Fruit fly (Drosophila melanogaster): Measurements from ENCODE around the gene CG11694.

The CG11694 gene

dm6 chr3R:8317215-8317614 is 5.3 kb upstream of the CG11694 start, which contains the start of gene Ctr1B (continued):
- TF ChIP-seq CG13123 (GFP tag; optimal IDR thresholded peaks at IDR 0.05): no peak
- no peak for TF ChIP-seq her (GFP tag; optimal IDR thresholded peaks at IDR 0.05)
- TF ChIP-seq CG4282 (GFP tag; optimal IDR thresholded peaks at IDR 0.05): no peak
- TF ChIP-seq cwo (GFP tag; optimal IDR thresholded peaks at IDR 0.05): no peak
- no peak for TF ChIP-seq HmgZ (tag; optimal IDR thresholded peaks at IDR 0.05)
- TF ChIP-seq CG34224 (GFP tag; IDR thresholded peaks at IDR 0.05; ENCODE audit: partially characterized antibody): no peak
- no peak for TF ChIP-seq dan (GFP tag; IDR thresholded peaks at IDR 0.05)
- no peak for TF ChIP-seq CG15073 (GFP tag; optimal IDR thresholded peaks at IDR 0.05)
- no peak for TF ChIP-seq NC2α (GFP tag; optimal IDR thresholded peaks at IDR 0.05)
- no peak for TF ChIP-seq Rfx (GFP tag; IDR thresholded peaks at IDR 0.05)
- no peak for TF ChIP-seq Aef1 (GFP tag; IDR thresholded peaks at IDR 0.05)
- peak in 1 of 2 experiments; percentile 72 for TF ChIP-seq Hr78 (GFP tag; optimal IDR thresholded peaks at IDR 0.05)
- no peak for TF ChIP-seq PHDP (tag; optimal IDR thresholded peaks at IDR 0.05)
- TF ChIP-seq CG11456 (GFP tag; IDR thresholded peaks at IDR 0.05): no peak
- TF ChIP-seq knrl (GFP tag; IDR thresholded peaks at IDR 0.05; ENCODE audit: partially characterized antibody): no peak
- no peak for TF ChIP-seq CG12769 (tag; optimal IDR thresholded peaks at IDR 0.05)
- TF ChIP-seq ara (GFP tag; IDR thresholded peaks at IDR 0.05): no peak
- no peak for TF ChIP-seq btn (GFP tag; optimal IDR thresholded peaks at IDR 0.05)
- no peak for TF ChIP-seq gem (tag; optimal IDR thresholded peaks at IDR 0.05)
- TF ChIP-seq CG31441 (GFP tag; IDR thresholded peaks at IDR 0.05): no peak
- TF ChIP-seq B-H1 (GFP tag; IDR thresholded peaks at IDR 0.05): no peak
- peak; percentile 46 for TF ChIP-seq CG15479 (GFP tag; optimal IDR thresholded peaks at IDR 0.05)
- no peak for TF ChIP-seq CG13775 (GFP tag; optimal IDR thresholded peaks at IDR 0.05)
- no peak for TF ChIP-seq kay (GFP tag; optimal IDR thresholded peaks at IDR 0.05)
- no peak for TF ChIP-seq CG1603 (tag; optimal IDR thresholded peaks at IDR 0.05)
- no peak for TF ChIP-seq CG30020 (tag; optimal IDR thresholded peaks at IDR 0.05)
- TF ChIP-seq danr (GFP tag; IDR thresholded peaks at IDR 0.05): no peak
- no peak for TF ChIP-seq CG10543 (GFP tag; optimal IDR thresholded peaks at IDR 0.05)
- no peak for TF ChIP-seq E2f2 (GFP tag; IDR thresholded peaks at IDR 0.05)

DNA sequence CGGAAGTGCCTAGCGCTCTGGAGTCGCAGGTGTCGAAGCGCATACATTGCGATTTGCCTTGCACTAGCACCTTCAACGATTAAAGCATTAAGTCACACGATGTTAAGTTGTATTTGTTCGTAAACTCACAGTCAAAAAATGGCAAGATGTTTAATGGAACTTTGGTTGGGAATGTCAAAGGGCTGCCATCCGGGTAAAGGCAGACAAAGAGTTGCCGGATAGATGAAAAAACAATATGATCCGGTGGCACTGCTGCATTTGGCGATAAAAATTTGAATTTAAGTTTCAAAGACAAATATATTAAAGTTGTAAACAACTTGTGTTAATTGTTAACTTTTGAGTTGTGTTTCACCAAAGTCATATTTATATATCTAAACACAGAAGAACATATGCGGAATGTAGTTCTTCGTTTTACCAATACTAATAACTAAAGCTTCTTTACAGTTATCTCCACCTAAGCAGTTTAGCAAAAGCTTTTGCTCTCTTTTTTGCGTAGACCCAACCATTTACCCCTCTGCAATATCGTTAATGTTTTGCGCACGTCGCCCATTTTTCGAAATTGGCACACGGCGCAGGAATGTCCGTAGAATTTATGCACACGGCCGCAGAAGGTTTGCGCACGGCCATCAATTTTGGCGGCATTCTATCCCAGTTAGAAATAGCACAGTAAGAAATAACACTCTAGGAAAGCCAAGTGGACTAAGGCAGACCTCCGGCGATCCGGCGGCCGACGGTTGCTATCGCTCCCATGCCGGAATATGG is 4.6 kb upstream of the CG11694 start, which contains the start of gene Coq2:
TSS of gene Coq2 (minus strand) at position 200 of the 762 bp plus-strand sequence.
- TF ChIP-seq CkIIα-i1 (GFP tag; IDR thresholded peaks at IDR 0.05): no peak
- TF ChIP-seq CG4617 (GFP tag; optimal IDR thresholded peaks at IDR 0.05; ENCODE audit: borderline replicate concordance): peak; percentile 65
- TF ChIP-seq E2f2 (GFP tag; IDR thresholded peaks at IDR 0.05): peak; percentile 96
- TF ChIP-seq wor (GFP tag; IDR thresholded peaks at IDR 0.05): no peak
- TF ChIP-seq ewg (GFP tag; optimal IDR thresholded peaks at IDR 0.05): peak; percentile 38
- TF ChIP-seq mam (GFP tag; optimal IDR thresholded peaks at IDR 0.05): no peak
- TF ChIP-seq tup (GFP tag; optimal IDR thresholded peaks at IDR 0.05): no peak
- TF ChIP-seq row (GFP tag; IDR thresholded peaks at IDR 0.05): peak; percentile 28; the same call in 1 of the 3 replicates
- TF ChIP-seq TFAM (GFP tag; optimal IDR thresholded peaks at IDR 0.05): no peak
- TF ChIP-seq CG12155 (GFP tag; optimal IDR thresholded peaks at IDR 0.05): no peak
- TF ChIP-seq phol (tag; optimal IDR thresholded peaks at IDR 0.05): peak; percentile 25
- peak; percentile 100 for TF ChIP-seq MTF-1 (GFP tag; optimal IDR thresholded peaks at IDR 0.05; ENCODE audit: borderline replicate concordance)
- TF ChIP-seq Nf-YC (tag; optimal IDR thresholded peaks at IDR 0.05): peak; percentile 59
- no peak for TF ChIP-seq tgo (GFP tag; IDR thresholded peaks at IDR 0.05)
- peak; percentile 72 for TF ChIP-seq CG1603 (tag; optimal IDR thresholded peaks at IDR 0.05)
- TF ChIP-seq hkb (optimal IDR thresholded peaks at IDR 0.05): peak; percentile 42
- no peak for TF ChIP-seq hkb (GFP tag; IDR thresholded peaks at IDR 0.05)
- no peak for TF ChIP-seq Tbp (GFP tag; optimal IDR thresholded peaks at IDR 0.05)
- TF ChIP-seq Myb (GFP tag; optimal IDR thresholded peaks at IDR 0.05): peak; percentile 88
- TF ChIP-seq Xbp1 (GFP tag; optimal IDR thresholded peaks at IDR 0.05): peak; percentile 2
- peak; percentile 47; the same call in 1 of the 2 replicates for TF ChIP-seq Dref (GFP tag; IDR thresholded peaks at IDR 0.05)
- peak; percentile 21 for TF ChIP-seq CG33213 (GFP tag; optimal IDR thresholded peaks at IDR 0.05)
- TF ChIP-seq Mad (GFP tag; optimal IDR thresholded peaks at IDR 0.05): no peak
- no peak for TF ChIP-seq tin (GFP tag; optimal IDR thresholded peaks at IDR 0.05)

Data from whole organism, embryonic.